Fruit fly (Drosophila melanogaster) whole organism, embryonic: ENCODE results near the gene CG31089.

Source experiments
- Abd-B ChIP-seq: fragments of 200-800 bp; sonication (Bioruptor generic); optimal IDR thresholded peaks from 2 replicates; lab custom pipeline; 2018; ENCODE audit warnings: missing biosample characterization, mild to moderate bottlenecking, missing genetic modification characterization, moderate library complexity
- Atf3 ChIP-seq: fragments of 200-800 bp; sonication (Bioruptor generic); optimal IDR thresholded peaks from 3 replicates; lab custom pipeline; 2016; ENCODE audit warnings: missing biosample characterization, missing genetic modification characterization
- CG10321 ChIP-seq: fragments of 200-800 bp; sonication (Bioruptor generic); IDR thresholded peaks from 2 replicates; pipeline ENCODE4 v1.3.6; 2022; ENCODE audit warnings: missing biosample characterization, missing genetic modification characterization
- CG11456 ChIP-seq: fragments of 200-800 bp; sonication (Bioruptor generic); IDR thresholded peaks from 3 replicates; pipeline ENCODE4 v1.3.6; 2022; ENCODE audit warnings: missing biosample characterization, missing genetic modification characterization
- CG12236 ChIP-seq: fragments of 200-800 bp; sonication (Bioruptor generic); optimal IDR thresholded peaks from 2 replicates; lab custom pipeline; 2016; ENCODE audit warnings: missing biosample characterization, missing genetic modification characterization
- CG12659 ChIP-seq: fragments of 200-800 bp; sonication (Bioruptor generic); optimal IDR thresholded peaks from 3 replicates; lab custom pipeline; 2017; ENCODE audit warnings: mild to moderate bottlenecking, missing biosample characterization, missing genetic modification reagents, missing genetic modification characterization
- CG13287 ChIP-seq: fragments of 200-800 bp; sonication (Bioruptor generic); IDR thresholded peaks from 2 replicates; pipeline ENCODE4 v1.3.6; 2022; ENCODE audit warnings: missing biosample characterization, missing genetic modification characterization; ENCODE audit not compliant: partially characterized antibody
- CG13624 ChIP-seq: fragments of 200-800 bp; sonication (Bioruptor generic); optimal IDR thresholded peaks from 2 replicates; lab custom pipeline; 2016; ENCODE audit warnings: missing biosample characterization, missing genetic modification characterization
- CG16863 ChIP-seq: fragments of 200-800 bp; sonication (Bioruptor generic); optimal IDR thresholded peaks from 3 replicates; lab custom pipeline; 2016; ENCODE audit warnings: missing biosample characterization, missing genetic modification characterization
- CG17359 ChIP-seq: fragments of 200-800 bp; sonication (Bioruptor generic); optimal IDR thresholded peaks from 3 replicates; lab custom pipeline; 2018; ENCODE audit warnings: missing biosample characterization, mild to moderate bottlenecking, missing genetic modification characterization, moderate library complexity
- CG17385 ChIP-seq: fragments of 200-800 bp; sonication (Bioruptor generic); optimal IDR thresholded peaks from 3 replicates; lab custom pipeline; 2018; ENCODE audit warnings: missing biosample characterization, mild to moderate bottlenecking, missing genetic modification characterization
- CG2712 ChIP-seq: fragments of 200-800 bp; optimal IDR thresholded peaks from 3 replicates; lab custom pipeline; 2019; ENCODE audit warnings: missing biosample characterization, mild to moderate bottlenecking, missing genetic modification characterization, moderate library complexity
- CG3065 ChIP-seq: fragments of 200-800 bp; sonication (Bioruptor generic); optimal IDR thresholded peaks from 2 replicates; lab custom pipeline; 2016; ENCODE audit warnings: missing biosample characterization, missing genetic modification characterization
- CG33557 ChIP-seq: fragments of 200-800 bp; sonication (Bioruptor generic); optimal IDR thresholded peaks from 2 replicates; lab custom pipeline; 2019; ENCODE audit warnings: missing biosample characterization, mild to moderate bottlenecking, missing genetic modification characterization, moderate library complexity
- CG3838 ChIP-seq: fragments of 200-800 bp; sonication (Bioruptor generic); optimal IDR thresholded peaks from 3 replicates; lab custom pipeline; 2016; ENCODE audit warnings: missing biosample characterization, missing genetic modification characterization
- CG4360 ChIP-seq: fragments of 200-800 bp; sonication (Bioruptor generic); IDR thresholded peaks from 2 replicates; pipeline ENCODE4 v1.3.6; 2022; ENCODE audit warnings: missing biosample characterization, missing genetic modification characterization
- CG4730 ChIP-seq: fragments of 200-800 bp; sonication (Bioruptor generic); IDR thresholded peaks from 2 replicates; pipeline ENCODE4 v1.3.6; 2022; ENCODE audit warnings: missing biosample characterization, missing genetic modification characterization
- CG6254 ChIP-seq: fragments of 200-800 bp; sonication (Bioruptor generic); optimal IDR thresholded peaks from 3 replicates; lab custom pipeline; 2017; ENCODE audit warnings: mild to moderate bottlenecking, missing biosample characterization, missing genetic modification reagents, missing genetic modification characterization
- D ChIP-seq, 2 experiments: fragments of 200-800 bp in 1 of 2; fragments of >200 bp in 1 of 2; sonication (Bioruptor generic) in 1 of 2; optimal IDR thresholded peaks; 2 replicates in 1 of 2; 3 replicates in 1 of 2; lab custom pipeline; 2017; ENCODE audit warnings: mild to moderate bottlenecking in 1 of 2, missing biosample characterization in 1 of 2, missing genetic modification characterization in 1 of 2, missing genetic modification reagents in 1 of 2
- Dip3 ChIP-seq: fragments of 200-800 bp; sonication (Bioruptor generic); optimal IDR thresholded peaks from 3 replicates; lab custom pipeline; 2016; ENCODE audit warnings: missing biosample characterization, missing genetic modification characterization
- Elba2 ChIP-seq: fragments of 200-800 bp; sonication (Bioruptor generic); optimal IDR thresholded peaks from 3 replicates; lab custom pipeline; 2016; ENCODE audit warnings: missing biosample characterization, missing genetic modification characterization
- Fer1 ChIP-seq: fragments of 200-800 bp; sonication (Bioruptor generic); optimal IDR thresholded peaks from 2 replicates; lab custom pipeline; 2017; ENCODE audit warnings: missing biosample characterization, mild to moderate bottlenecking, missing genetic modification characterization
- HHEX ChIP-seq: fragments of 200-800 bp; sonication (Bioruptor generic); optimal IDR thresholded peaks from 3 replicates; lab custom pipeline; 2017; ENCODE audit warnings: missing biosample characterization, mild to moderate bottlenecking, missing genetic modification characterization, missing genetic modification reagents
- HLH54F ChIP-seq: fragments of 200-800 bp; sonication (Bioruptor generic); optimal IDR thresholded peaks from 3 replicates; lab custom pipeline; 2016; ENCODE audit warnings: missing biosample characterization, missing genetic modification characterization
- Opbp ChIP-seq: fragments of 200-800 bp; sonication (Bioruptor generic); IDR thresholded peaks from 3 replicates; pipeline ENCODE4 v1.3.6; 2022; ENCODE audit warnings: missing biosample characterization, missing genetic modification characterization; ENCODE audit not compliant: partially characterized antibody
- Sry-δ ChIP-seq: fragments of 200-800 bp; sonication (Bioruptor generic); optimal IDR thresholded peaks from 2 replicates; lab custom pipeline; 2016; ENCODE audit warnings: missing biosample characterization, missing genetic modification characterization
- Taf1 ChIP-seq: fragments of 200-800 bp; sonication (Bioruptor generic); IDR thresholded peaks from 2 replicates; pipeline ENCODE4 v1.3.6; 2022; ENCODE audit warnings: missing biosample characterization, missing genetic modification characterization
- ara ChIP-seq: fragments of 200-800 bp; sonication (Bioruptor generic); IDR thresholded peaks from 2 replicates; pipeline ENCODE4 v1.3.6; 2022; ENCODE audit warnings: missing biosample characterization, missing genetic modification characterization
- br ChIP-seq: fragments of >200 bp; optimal IDR thresholded peaks from 2 replicates; lab custom pipeline; 2017
- btn ChIP-seq: fragments of 200-800 bp; sonication (Bioruptor generic); optimal IDR thresholded peaks from 2 replicates; lab custom pipeline; 2016; ENCODE audit warnings: missing biosample characterization, missing genetic modification characterization
- cad ChIP-seq: fragments of >200 bp; optimal IDR thresholded peaks from 2 replicates; lab custom pipeline; 2017; ENCODE audit warnings: missing biosample characterization, missing genetic modification characterization
- cg ChIP-seq: fragments of 200-800 bp; sonication (Bioruptor generic); optimal IDR thresholded peaks from 3 replicates; lab custom pipeline; 2019; ENCODE audit warnings: missing biosample characterization, mild to moderate bottlenecking, missing genetic modification characterization, moderate library complexity
- chinmo ChIP-seq: fragments of 200-800 bp; sonication (Bioruptor generic); IDR thresholded peaks from 4 replicates; pipeline ENCODE4 v1.3.6; 2022; ENCODE audit warnings: missing biosample characterization, missing genetic modification characterization; ENCODE audit not compliant: partially characterized antibody
- chn ChIP-seq: fragments of 200-800 bp; sonication (Bioruptor generic); optimal IDR thresholded peaks from 2 replicates; lab custom pipeline; 2016; ENCODE audit warnings: missing biosample characterization, missing genetic modification characterization
- gem ChIP-seq: fragments of 200-800 bp; sonication (Bioruptor generic); optimal IDR thresholded peaks from 2 replicates; lab custom pipeline; 2019; ENCODE audit warnings: missing biosample characterization, mild to moderate bottlenecking, missing genetic modification characterization, moderate library complexity
- jigr1 ChIP-seq: fragments of 200-800 bp; sonication (Bioruptor generic); IDR thresholded peaks from 3 replicates; pipeline ENCODE4 v1.3.6; 2022; ENCODE audit warnings: missing biosample characterization, missing genetic modification characterization
- ken ChIP-seq: fragments of 200-800 bp; sonication (Bioruptor generic); IDR thresholded peaks from 3 replicates; pipeline ENCODE4 v1.3.6; 2022; ENCODE audit warnings: missing biosample characterization, missing genetic modification characterization
- kni ChIP-seq: fragments of 200-800 bp; sonication (Bioruptor generic); optimal IDR thresholded peaks from 3 replicates; lab custom pipeline; 2017; ENCODE audit warnings: mild to moderate bottlenecking, missing biosample characterization, missing genetic modification reagents, missing genetic modification characterization
- lab ChIP-seq: fragments of 200-800 bp; sonication (Bioruptor generic); optimal IDR thresholded peaks from 3 replicates; lab custom pipeline; 2017; ENCODE audit warnings: missing biosample characterization, missing genetic modification characterization, mild to moderate bottlenecking, moderate library complexity, missing genetic modification reagents
- lilli ChIP-seq: fragments of 200-800 bp; sonication (Bioruptor generic); optimal IDR thresholded peaks from 3 replicates; lab custom pipeline; 2016; ENCODE audit warnings: missing biosample characterization, missing genetic modification characterization
- nerfin-1 ChIP-seq: fragments of 200-800 bp; sonication (Bioruptor generic); optimal IDR thresholded peaks from 3 replicates; lab custom pipeline; 2019; ENCODE audit warnings: missing biosample characterization, mild to moderate bottlenecking, missing genetic modification characterization, moderate library complexity
- prd ChIP-seq, 3 experiments: fragments of >200 bp in 2 of 3; fragments of 200-800 bp in 1 of 3; sonication (Bioruptor generic) in 1 of 3; optimal IDR thresholded peaks in 2 of 3; IDR thresholded peaks in 1 of 3; 2 replicates in 2 of 3; 3 replicates in 1 of 3; pipeline versions ENCODE4 v1.3.6 to Lab custom; 2017 to 2022; ENCODE audit warnings: missing biosample characterization in 1 of 3, missing genetic modification characterization in 1 of 3
- pros ChIP-seq: fragments of 200-800 bp; sonication (Bioruptor generic); optimal IDR thresholded peaks from 3 replicates; lab custom pipeline; 2019; ENCODE audit warnings: missing biosample characterization, mild to moderate bottlenecking, missing genetic modification characterization, moderate library complexity
- rib ChIP-seq: fragments of 200-800 bp; sonication (Bioruptor generic); IDR thresholded peaks from 2 replicates; pipeline ENCODE4 v1.3.6; 2022; ENCODE audit warnings: missing biosample characterization, missing genetic modification characterization
- salm ChIP-seq: fragments of 200-800 bp; sonication (Bioruptor generic); optimal IDR thresholded peaks from 2 replicates; lab custom pipeline; 2018; ENCODE audit warnings: missing biosample characterization, mild to moderate bottlenecking, missing genetic modification characterization
- sens ChIP-seq: fragments of 200-800 bp; sonication (Bioruptor generic); peaks from one replicate; lab custom pipeline; 2016; ENCODE audit warnings: missing biosample characterization, missing genetic modification characterization
- so ChIP-seq: fragments of 200-800 bp; sonication (Bioruptor generic); IDR thresholded peaks from 3 replicates; pipeline ENCODE4 v1.3.6; 2022; ENCODE audit warnings: missing biosample characterization, missing genetic modification characterization
- sr ChIP-seq: fragments of 200-800 bp; sonication (Bioruptor generic); IDR thresholded peaks from 3 replicates; pipeline ENCODE4 v1.3.6; 2022; ENCODE audit warnings: missing biosample characterization, missing genetic modification characterization
- tup ChIP-seq: fragments of 200-800 bp; sonication (Bioruptor generic); optimal IDR thresholded peaks from 2 replicates; lab custom pipeline; 2016; ENCODE audit warnings: missing biosample characterization, mild to moderate bottlenecking, missing genetic modification characterization, moderate library complexity
- usp ChIP-seq: fragments of >200 bp; optimal IDR thresholded peaks from 2 replicates; lab custom pipeline; 2017; ENCODE audit warnings: missing biosample characterization, missing genetic modification characterization

Gene CG31089

dm6 chr3R:25882606-25883266 is 19.7 kb upstream of the CG31089 start (continued):
- TF ChIP-seq Fer1 (GFP tag; lab: Kevin White, UChicago) = no peak
- no peak for TF ChIP-seq CG13624
- no peak for TF ChIP-seq Dip3 (GFP tag; lab: Kevin White, UChicago)
- no peak for TF ChIP-seq prd (optimal IDR thresholded peaks at IDR 0.05; lab: Kevin White, UChicago)
- TF ChIP-seq prd (GFP tag; IDR thresholded peaks at IDR 0.05; lab: Robert Waterston, UW) = no peak
- TF ChIP-seq sens (GFP tag; lab: Kevin White, UChicago) = peak; percentile 55
- no peak for TF ChIP-seq CG16863 (GFP tag; lab: Kevin White, UChicago)
- TF ChIP-seq tup (GFP tag; lab: Kevin White, UChicago) = no peak
- TF ChIP-seq ken = no peak
- 0 out of 2 replicates have a peak, but pooled peaks have one; percentile 8 for TF ChIP-seq CG4360 (GFP tag; lab: Robert Waterston, UW)
- no peak for TF ChIP-seq D (optimal IDR thresholded peaks at IDR 0.05; lab: Kevin White, UChicago)
- no peak for TF ChIP-seq D (GFP tag; optimal IDR thresholded peaks at IDR 0.05; lab: Kevin White, UChicago)
- TF ChIP-seq CG12659 (GFP tag; lab: Kevin White, UChicago) = no peak
- TF ChIP-seq usp = no peak
- TF ChIP-seq lab (GFP tag; lab: Kevin White, UChicago) = no peak
- no peak for TF ChIP-seq CG2712
- no peak for TF ChIP-seq btn (GFP tag; lab: Kevin White, UChicago)
- TF ChIP-seq Taf1 = no peak
- TF ChIP-seq CG12236 (GFP tag; lab: Kevin White, UChicago) = no peak
- TF ChIP-seq chn (GFP tag; lab: Kevin White, UChicago) = no peak
- no peak for TF ChIP-seq so (GFP tag; lab: Robert Waterston, UW)
- no peak for TF ChIP-seq Abd-B
- TF ChIP-seq CG17385 (GFP tag; lab: Kevin White, UChicago) = no peak
- no peak for TF ChIP-seq nerfin-1 (tag; lab: Kevin White, UChicago)
- TF ChIP-seq lilli (GFP tag; lab: Kevin White, UChicago) = no peak
- peak; percentile 7 for TF ChIP-seq cg (GFP tag; lab: Kevin White, UChicago)
- TF ChIP-seq gem = no peak

- TF ChIP-seq CG4730 (no peak), Elba2 (GFP tag; lab: Kevin White, UChicago) (peak; percentile 99), kni (GFP tag; lab: Kevin White, UChicago) (peak; percentile 80), cad (GFP tag; lab: Kevin White, UChicago) (no peak), CG10321 (peak; percentile 34; the same call in 1 of the 2 replicates), jigr1 (GFP tag; lab: Robert Waterston, UW) (no peak), CG3838 (peak; percentile 77), CG6254 (GFP tag; lab: Kevin White, UChicago) (no peak), HLH54F (GFP tag; lab: Kevin White, UChicago) (no peak), CG3065 (GFP tag; lab: Kevin White, UChicago) (no peak), pros (GFP tag; lab: Kevin White, UChicago) (peak; percentile 11), CG13287 (no peak), sr (GFP tag; lab: Robert Waterston, UW) (0 out of 3 replicates have a peak, but pooled peaks have one; percentile 17), Atf3 (GFP tag; lab: Kevin White, UChicago) (no peak), HHEX (GFP tag; lab: Kevin White, UChicago) (no peak), br (lab: Kevin White, UChicago) (no peak), CG33557 (GFP tag; lab: Kevin White, UChicago) (no peak), salm (tag; lab: Kevin White, UChicago) (no peak), ara (GFP tag; lab: Robert Waterston, UW) (no peak), CG4360 (GFP tag; lab: Robert Waterston, UW) (peak; percentile 82), Sry-δ (GFP tag; lab: Kevin White, UChicago) (no peak), rib (GFP tag; lab: Robert Waterston, UW) (no peak), chinmo (0 out of 4 replicates have a peak, but pooled peaks have one; percentile 54), Opbp (GFP tag; lab: Robert Waterston, UW) (no peak), cg (GFP tag; lab: Kevin White, UChicago) (peak; percentile 73), CG11456 (GFP tag; lab: Robert Waterston, UW) (no peak), CG17359 (tag; lab: Kevin White, UChicago) (no peak)
Observed at dm6 chr3R:25883877-25884276, 18.6 kb upstream of the CG31089 start.
